Fruit fly (Drosophila melanogaster): ENCODE data around the gene CG33325.
A peak's percentile ranks its signal among the peaks of the same experiment; 100 is the strongest.

Gene CG33325

dm6 chr3R:8679934-8680333 is at the start of gene CG33325:
CG33325 (minus strand) TSS chr3R:8680034.
- no peak for TF ChIP-seq noc (tag; optimal IDR thresholded peaks at IDR 0.05)

- TF ChIP-seq noc (tag; optimal IDR thresholded peaks at IDR 0.05): no peak
These were observed 49.7 kb upstream of the CG33325 start, which contains the start of gene ranshi for dm6 chr3R:8729542-8729941. ranshi (minus strand) TSS chr3R:8729693.

- no peak for TF ChIP-seq noc (tag; optimal IDR thresholded peaks at IDR 0.05)
These were observed 46.8 kb upstream of the CG33325 start, which contains the start of gene CG8159 for dm6 chr3R:8726632-8727031. CG8159 (plus strand) TSS chr3R:8726854.

- no peak for TF ChIP-seq noc (tag; optimal IDR thresholded peaks at IDR 0.05)
These were observed 45.3 kb upstream of the CG33325 start, which contains the start of gene ouib for dm6 chr3R:8725179-8725578. ouib (plus strand) TSS chr3R:8725479.

dm6 chr3R:8722962-8723548 is 43.2 kb upstream of the CG33325 start, which contains the start of gene nom:
nom (plus strand) TSS chr3R:8723174.
- TF ChIP-seq noc (tag; optimal IDR thresholded peaks at IDR 0.05): no peak

dm6 chr3R:8721071-8721470 is 41.2 kb upstream of the CG33325 start, which contains the start of gene CG8136:
CG8136 (plus strand) TSS chr3R:8721371.
- no peak for TF ChIP-seq noc (tag; optimal IDR thresholded peaks at IDR 0.05)

dm6 chr3R:8718898-8719297 is 39.1 kb upstream of the CG33325 start, which contains the start of gene CG11760:
CG11760 (plus strand) TSS chr3R:8719198.
- TF ChIP-seq noc (tag; optimal IDR thresholded peaks at IDR 0.05): no peak

- TF ChIP-seq noc (tag; optimal IDR thresholded peaks at IDR 0.05): no peak
These were observed 38.5 kb upstream of the CG33325 start, which contains the start of gene Cks85A for dm6 chr3R:8718356-8718755. Cks85A (minus strand) TSS chr3R:8718456.

- no peak for TF ChIP-seq noc (tag; optimal IDR thresholded peaks at IDR 0.05)
These were observed 36.7 kb upstream of the CG33325 start for dm6 chr3R:8716551-8716879.

dm6 chr3R:8715851-8716550 is 36.2 kb upstream of the CG33325 start, which contains the start of gene TMEM216:
TMEM216 (plus strand) TSS chr3R:8716243.
- TF ChIP-seq noc (tag; optimal IDR thresholded peaks at IDR 0.05): no peak

- no peak for TF ChIP-seq noc (tag; optimal IDR thresholded peaks at IDR 0.05)
These were observed 35.5 kb upstream of the CG33325 start for dm6 chr3R:8715371-8715770.

- TF ChIP-seq noc (tag; optimal IDR thresholded peaks at IDR 0.05): no peak
These were observed 32.9 kb upstream of the CG33325 start, which contains the start of gene CG8112 for dm6 chr3R:8712722-8713131. CG8112 (plus strand) TSS chr3R:8712933.

- TF ChIP-seq noc (tag; optimal IDR thresholded peaks at IDR 0.05): peak; percentile 15
These were observed 32.1 kb upstream of the CG33325 start for dm6 chr3R:8711890-8712449.

- TF ChIP-seq noc (tag; optimal IDR thresholded peaks at IDR 0.05): no peak
These were observed 27.3 kb upstream of the CG33325 start for dm6 chr3R:8707166-8707565.

dm6 chr3R:8705323-8706097 is 25.7 kb upstream of the CG33325 start:
- no peak for TF ChIP-seq noc (tag; optimal IDR thresholded peaks at IDR 0.05)

- no peak for TF ChIP-seq noc (tag; optimal IDR thresholded peaks at IDR 0.05)
These were observed 24.8 kb upstream of the CG33325 start for dm6 chr3R:8704669-8705068.
